Worm (Caenorhabditis elegans): ENCODE measurements around the gene nhr-15.

Gene nhr-15

ce11 chrV:312421-312820, at the start of gene nhr-15:
Gene nhr-15 (plus strand): TSS chrV:312721.
- TF ChIP-seq snpc-1.2 (GFP tag; IDR thresholded peaks at IDR 0.05) (no peak), madf-9 (GFP tag; conservative IDR thresholded peaks at IDR 0.05) (no peak), dve-1 (tag; optimal IDR thresholded peaks at IDR 0.05; ENCODE audit: insufficient read depth) (no peak), nhr-237 (tag; optimal IDR thresholded peaks at IDR 0.05) (no peak), Y5F2A.4 (GFP tag; optimal IDR thresholded peaks at IDR 0.05) (no peak), spr-3 (GFP tag; optimal IDR thresholded peaks at IDR 0.05) (no peak), nhr-41 (GFP tag; IDR thresholded peaks at IDR 0.05) (no peak), pha-4 (GFP tag; IDR thresholded peaks at IDR 0.05) (no peak), pha-4 (tag; optimal IDR thresholded peaks at IDR 0.05) (no peak), lin-29 (GFP tag; IDR thresholded peaks at IDR 0.05) (no peak), ztf-7 (tag; optimal IDR thresholded peaks at IDR 0.05) (no peak), daf-16 (GFP tag; optimal IDR thresholded peaks at IDR 0.05) (no peak), daf-16 (tag; optimal IDR thresholded peaks at IDR 0.05) (no peak), set-16 (GFP tag; IDR thresholded peaks at IDR 0.05) (no peak)

DNA sequence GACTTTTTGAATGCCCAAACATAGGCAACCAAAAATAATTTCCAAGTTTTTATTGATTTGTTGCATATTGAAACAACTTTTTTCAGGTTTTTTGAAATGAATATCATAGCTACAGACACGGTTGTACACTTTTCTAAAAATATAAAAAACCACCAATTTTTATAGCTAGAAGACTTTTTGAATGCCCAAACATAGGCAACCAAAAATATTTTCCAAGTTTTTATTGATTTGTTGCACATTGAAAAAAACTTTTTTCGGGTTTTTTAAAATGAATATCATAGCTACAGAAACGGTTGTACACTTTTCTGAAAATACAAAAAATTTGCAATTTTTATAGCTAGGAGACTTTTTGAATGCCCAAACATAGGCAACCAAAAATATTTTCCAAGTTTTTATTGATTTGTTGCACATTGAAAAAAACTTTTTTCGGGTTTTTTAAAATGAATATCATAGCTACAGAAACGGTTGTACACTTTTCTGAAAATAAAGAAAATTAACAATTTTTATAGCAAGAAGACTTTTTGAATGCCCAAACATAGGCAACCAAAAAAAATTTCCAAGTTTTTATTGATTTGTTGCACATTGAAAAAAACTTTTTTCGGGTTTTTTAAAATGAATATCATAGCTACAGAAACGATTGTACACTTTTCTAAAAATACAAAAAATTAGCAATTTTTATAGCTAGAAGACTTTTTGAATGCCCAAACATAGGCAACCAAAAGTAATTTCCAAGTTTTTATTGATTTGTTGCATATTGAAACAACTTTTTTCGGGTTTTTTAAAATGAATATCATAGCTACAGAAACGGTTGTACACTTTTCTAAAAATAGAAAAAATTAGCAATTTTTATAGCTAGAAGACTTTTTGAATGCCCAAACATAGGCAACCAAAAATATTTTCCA, 47.2 kb upstream of the nhr-15 start:
- peak in 1 of 2 experiments; percentile 48 for TF ChIP-seq ZK546.5 (tag; optimal IDR thresholded peaks at IDR 0.05)
- peak; percentile 24 for TF ChIP-seq aha-1 (tag)

ce11 chrV:268007-268406, 44.5 kb upstream of the nhr-15 start, which contains the start of gene lgc-26:
Gene lgc-26 (plus strand): TSS chrV:268307.
- TF ChIP-seq ZK337.2 (GFP tag; IDR thresholded peaks at IDR 0.05), result no peak
- no peak for TF ChIP-seq daf-12 (tag; optimal IDR thresholded peaks at IDR 0.05)
- no peak for TF ChIP-seq jun-1 (tag; optimal IDR thresholded peaks at IDR 0.05)
- no peak for TF ChIP-seq ceh-32 (tag; optimal IDR thresholded peaks at IDR 0.05; ENCODE audit: poor library complexity)
- TF ChIP-seq egl-27 (tag; optimal IDR thresholded peaks at IDR 0.05), result no peak
- no peak for TF ChIP-seq spr-3 (GFP tag; optimal IDR thresholded peaks at IDR 0.05)
- no peak for TF ChIP-seq skn-1 (tag; optimal IDR thresholded peaks at IDR 0.05)
- no peak for TF ChIP-seq daf-8 (GFP tag; IDR thresholded peaks at IDR 0.05)
- no peak for TF ChIP-seq aha-1 (tag)
- no peak for TF ChIP-seq zfp-2 (tag; optimal IDR thresholded peaks at IDR 0.05)
- TF ChIP-seq zfp-3 (GFP tag; conservative IDR thresholded peaks at IDR 0.05), result no peak
- TF ChIP-seq ces-1 (GFP tag; optimal IDR thresholded peaks at IDR 0.05), result no peak
- TF ChIP-seq ceh-20 (GFP tag; IDR thresholded peaks at IDR 0.05), result no peak

- TF ChIP-seq nhr-11 (tag; optimal IDR thresholded peaks at IDR 0.05) (no peak), madf-5 (GFP tag; IDR thresholded peaks at IDR 0.05) (no peak)
Measured at ce11 chrV:272837-273236, 39.7 kb upstream of the nhr-15 start, which contains the start of gene nlp-70. Gene nlp-70 (minus strand): TSS chrV:272937.

ce11 chrV:281111-281510, 31.4 kb upstream of the nhr-15 start:
- no peak for TF ChIP-seq php-3 (GFP tag; IDR thresholded peaks at IDR 0.05)
- no peak for TF ChIP-seq ceh-28 (tag; optimal IDR thresholded peaks at IDR 0.05)
- no peak for TF ChIP-seq nhr-102 (tag; optimal IDR thresholded peaks at IDR 0.05)
- no peak for TF ChIP-seq pqm-1 (tag; optimal IDR thresholded peaks at IDR 0.05)
- peak in 1 of 2 experiments; percentile 76 for TF ChIP-seq unc-62 (GFP tag; optimal IDR thresholded peaks at IDR 0.05 in 1 of 2)
- TF ChIP-seq unc-62 (tag; optimal IDR thresholded peaks at IDR 0.05), result no peak
- TF ChIP-seq dpl-1 (GFP tag; optimal IDR thresholded peaks at IDR 0.05), result no peak
- no peak for TF ChIP-seq mdt-29 (GFP tag; IDR thresholded peaks at IDR 0.05)
- no peak for TF ChIP-seq nhr-237 (tag; optimal IDR thresholded peaks at IDR 0.05)
- TF ChIP-seq madf-5 (GFP tag; IDR thresholded peaks at IDR 0.05), result no peak
- no peak for TF ChIP-seq D1046.2 (GFP tag; IDR thresholded peaks at IDR 0.05)
- peak; percentile 33; the same call in 1 of the 2 replicates for TF ChIP-seq ceh-20 (GFP tag; IDR thresholded peaks at IDR 0.05)
- peak in 1 of 2 experiments; percentile 18 for TF ChIP-seq lsy-2 (tag; optimal IDR thresholded peaks at IDR 0.05)
- TF ChIP-seq nhr-11 (tag; optimal IDR thresholded peaks at IDR 0.05), result peak; percentile 29
- no peak for TF ChIP-seq nhr-10 (tag; optimal IDR thresholded peaks at IDR 0.05)

Data from whole organism, L4 larva.